Worm (Caenorhabditis elegans) whole organism, L2 larva: ENCODE results near the gene Y39A1C.1.

Experiments used
- C34F6.9 ChIP-seq: fragments of 150-350 bp; optimal IDR thresholded peaks from 2 replicates; lab custom pipeline; 2014; ENCODE audit warnings: missing biosample characterization, missing genetic modification characterization
- F13H6.1 ChIP-seq: sonication (generic microtip); optimal IDR thresholded peaks from 2 replicates; lab custom pipeline; 2016; ENCODE audit warnings: missing genetic modification characterization, missing compliant biosample characterization
- ZK546.5 ChIP-seq: sonication (generic microtip); optimal IDR thresholded peaks from 2 replicates; lab custom pipeline; 2017; ENCODE audit warnings: missing biosample characterization, missing genetic modification characterization
- alr-1 ChIP-seq: fragments of 150-350 bp; optimal IDR thresholded peaks from 2 replicates; lab custom pipeline; 2014; ENCODE audit warnings: missing biosample characterization, missing genetic modification characterization
- aly-2 ChIP-seq: fragments of 150-350 bp; optimal IDR thresholded peaks from 2 replicates; lab custom pipeline; 2014; ENCODE audit warnings: missing biosample characterization, missing genetic modification characterization
- ama-1 ChIP-seq: fragments of 150-350 bp; optimal IDR thresholded peaks from 2 replicates; lab custom pipeline; 2018; ENCODE audit warnings: inconsistent platforms
- blmp-1 ChIP-seq: sonication (generic microtip); optimal IDR thresholded peaks from 2 replicates; lab custom pipeline; 2017; ENCODE audit warnings: missing genetic modification characterization, mild to moderate bottlenecking, missing compliant biosample characterization, antibody characterized with exemption, moderate library complexity; ENCODE audit not compliant: insufficient read depth
- ceh-16 ChIP-seq: fragments of 150-350 bp; optimal IDR thresholded peaks from 2 replicates; lab custom pipeline; 2014; ENCODE audit warnings: missing biosample characterization, missing genetic modification characterization
- ceh-82 ChIP-seq: fragments of 150-350 bp; optimal IDR thresholded peaks from 2 replicates; lab custom pipeline; 2014; ENCODE audit warnings: missing biosample characterization, missing genetic modification characterization
- crh-2 ChIP-seq: sonication (generic microtip); optimal IDR thresholded peaks from 2 replicates; lab custom pipeline; 2017; ENCODE audit warnings: missing biosample characterization, missing genetic modification characterization
- dmd-4 ChIP-seq: sonication (generic microtip); optimal IDR thresholded peaks from 2 replicates; lab custom pipeline; 2017; ENCODE audit warnings: missing biosample characterization, missing genetic modification characterization
- egl-27 ChIP-seq: sonication (generic microtip); optimal IDR thresholded peaks from 3 replicates; lab custom pipeline; 2017; ENCODE audit warnings: missing biosample characterization, missing genetic modification reagents, missing genetic modification characterization
- elt-1 ChIP-seq: fragments of 150-350 bp; optimal IDR thresholded peaks from 2 replicates; lab custom pipeline; 2014; ENCODE audit warnings: missing biosample characterization, missing genetic modification characterization
- elt-3 ChIP-seq: sonication (generic microtip); optimal IDR thresholded peaks from 2 replicates; lab custom pipeline; 2017; ENCODE audit warnings: missing biosample characterization, missing genetic modification characterization
- fos-1 ChIP-seq: fragments of 150-350 bp; optimal IDR thresholded peaks from 2 replicates; lab custom pipeline; 2014; ENCODE audit warnings: missing biosample characterization, missing genetic modification characterization
- gmeb-1 ChIP-seq: fragments of 150-350 bp; optimal IDR thresholded peaks from 2 replicates; lab custom pipeline; 2014; ENCODE audit warnings: missing biosample characterization, missing genetic modification characterization
- lin-13 ChIP-seq: fragments of 150-350 bp; optimal IDR thresholded peaks from 2 replicates; lab custom pipeline; 2014; ENCODE audit warnings: missing biosample characterization, missing genetic modification reagents, missing genetic modification characterization
- lin-39 ChIP-seq: fragments of 150-350 bp; optimal IDR thresholded peaks from 2 replicates; lab custom pipeline; 2014; ENCODE audit warnings: missing biosample characterization, missing genetic modification reagents, missing genetic modification characterization
- lsy-2 ChIP-seq, 2 experiments: fragments of 150-350 bp in 1 of 2; sonication (generic microtip) in 1 of 2; optimal IDR thresholded peaks; 2 replicates each; lab custom pipeline; 2014 to 2017; ENCODE audit warnings: missing biosample characterization in 2 of 2, missing genetic modification characterization in 2 of 2
- mab-5 ChIP-seq: fragments of 150-350 bp; optimal IDR thresholded peaks from 2 replicates; lab custom pipeline; 2014; ENCODE audit warnings: missing biosample characterization, missing genetic modification characterization
- mbf-1 ChIP-seq: sonication (generic microtip); optimal IDR thresholded peaks from 2 replicates; lab custom pipeline; 2017; ENCODE audit warnings: missing biosample characterization, missing genetic modification characterization
- mdl-1 ChIP-seq, 2 experiments: fragments of 150-350 bp in 1 of 2; sonication (generic microtip) in 1 of 2; optimal IDR thresholded peaks; 2 replicates each; lab custom pipeline; 2017; ENCODE audit warnings: missing biosample characterization in 2 of 2, missing genetic modification characterization in 2 of 2
- nhr-11 ChIP-seq: fragments of 150-350 bp; optimal IDR thresholded peaks from 2 replicates; lab custom pipeline; 2014; ENCODE audit warnings: missing biosample characterization, missing genetic modification characterization
- nhr-129 ChIP-seq: fragments of 150-350 bp; optimal IDR thresholded peaks from 2 replicates; lab custom pipeline; 2014; ENCODE audit warnings: missing biosample characterization, missing genetic modification characterization
- nhr-21 ChIP-seq: fragments of 150-350 bp; optimal IDR thresholded peaks from 2 replicates; lab custom pipeline; 2014; ENCODE audit warnings: missing biosample characterization, missing genetic modification characterization
- nhr-23 ChIP-seq: fragments of 150-350 bp; optimal IDR thresholded peaks from 2 replicates; lab custom pipeline; 2014; ENCODE audit warnings: missing biosample characterization, missing genetic modification reagents, missing genetic modification characterization
- nhr-237 ChIP-seq: fragments of 150-350 bp; optimal IDR thresholded peaks from 2 replicates; lab custom pipeline; 2014; ENCODE audit warnings: missing biosample characterization, missing genetic modification characterization
- nhr-25 ChIP-seq: fragments of 150-350 bp; sonication (generic microtip); optimal IDR thresholded peaks from 3 replicates; lab custom pipeline; 2014; ENCODE audit warnings: missing biosample characterization, missing genetic modification characterization
- nhr-77 ChIP-seq: fragments of 150-350 bp; optimal IDR thresholded peaks from 2 replicates; lab custom pipeline; 2014; ENCODE audit warnings: missing biosample characterization, missing genetic modification characterization
- peb-1 ChIP-seq: fragments of 150-350 bp; optimal IDR thresholded peaks from 2 replicates; lab custom pipeline; 2014; ENCODE audit warnings: missing biosample characterization, missing genetic modification characterization
- sem-4 ChIP-seq: fragments of 150-350 bp; optimal IDR thresholded peaks from 2 replicates; lab custom pipeline; 2014; ENCODE audit warnings: missing biosample characterization, missing genetic modification reagents, missing genetic modification characterization
- skn-1 ChIP-seq: sonication (generic microtip); optimal IDR thresholded peaks from 2 replicates; lab custom pipeline; 2017; ENCODE audit warnings: missing biosample characterization, missing genetic modification characterization
- sma-3 ChIP-seq: sonication (generic microtip); optimal IDR thresholded peaks from 2 replicates; lab custom pipeline; 2016; ENCODE audit warnings: missing genetic modification reagents, missing genetic modification characterization, missing compliant biosample characterization
- sma-9 ChIP-seq, 2 experiments: fragments of 150-350 bp in 1 of 2; sonication (generic microtip) in 1 of 2; optimal IDR thresholded peaks; 2 replicates each; lab custom pipeline; 2014 to 2016; ENCODE audit warnings: missing genetic modification characterization in 2 of 2, mild to moderate bottlenecking in 1 of 2, missing biosample characterization in 1 of 2, missing compliant biosample characterization in 1 of 2, missing genetic modification reagents in 1 of 2, moderate library complexity in 1 of 2
- snpc-4 ChIP-seq: fragments of 150-350 bp; optimal IDR thresholded peaks from 2 replicates; lab custom pipeline; 2014; ENCODE audit warnings: missing biosample characterization, missing genetic modification characterization
- unc-39 ChIP-seq: fragments of 150-350 bp; optimal IDR thresholded peaks from 2 replicates; lab custom pipeline; 2014; ENCODE audit warnings: missing biosample characterization, missing genetic modification characterization
- unc-55 ChIP-seq: fragments of 150-350 bp; sonication (generic microtip); optimal IDR thresholded peaks from 3 replicates; lab custom pipeline; 2014; ENCODE audit warnings: missing biosample characterization, missing genetic modification reagents, missing genetic modification characterization
- unc-62 ChIP-seq: fragments of 150-350 bp; optimal IDR thresholded peaks from 2 replicates; lab custom pipeline; 2014; ENCODE audit warnings: missing biosample characterization, missing genetic modification reagents, missing genetic modification characterization
- zag-1 ChIP-seq: fragments of 150-350 bp; optimal IDR thresholded peaks from 2 replicates; lab custom pipeline; 2014; ENCODE audit warnings: missing biosample characterization, missing genetic modification characterization
- ztf-1 ChIP-seq: fragments of 200-800 bp; sonication (Bioruptor generic); conservative IDR thresholded peaks from 2 replicates; pipeline ENCODE4 v1.3.6; 2022; ENCODE audit warnings: missing genetic modification characterization, missing compliant biosample characterization
- ztf-11 ChIP-seq: sonication (generic microtip); optimal IDR thresholded peaks from 2 replicates; lab custom pipeline; 2017; ENCODE audit warnings: missing biosample characterization, missing genetic modification characterization
- ztf-4 ChIP-seq: fragments of 150-350 bp; optimal IDR thresholded peaks from 2 replicates; lab custom pipeline; 2014; ENCODE audit warnings: missing biosample characterization, missing genetic modification characterization

The Y39A1C.1 gene

ce11 chrIII:10824206-10824605, 31.0 kb upstream of the Y39A1C.1 start:
- TF ChIP-seq F13H6.1 (tag; lab: Kevin White, UChicago) (peak; percentile 4), nhr-129 (tag; lab: Kevin White, UChicago) (peak; percentile 53), gmeb-1 (tag; lab: Kevin White, UChicago) (no peak)

ce11 chrIII:10825088-10825487, 30.2 kb upstream of the Y39A1C.1 start:
- TF ChIP-seq ztf-1 (no peak), mbf-1 (tag; lab: Kevin White, UChicago) (no peak), alr-1 (no peak), nhr-237 (tag; lab: Kevin White, UChicago) (no peak), mab-5 (tag; lab: Kevin White, UChicago) (no peak)

ce11 chrIII:10831483-10831882, 23.8 kb upstream of the Y39A1C.1 start:
- TF ChIP-seq elt-1 (tag; lab: Kevin White, UChicago) (no peak), mbf-1 (tag; lab: Kevin White, UChicago) (no peak), gmeb-1 (tag; lab: Kevin White, UChicago) (no peak), lin-39 (no peak), skn-1 (tag; lab: Kevin White, UChicago) (no peak), mdl-1 (tag; optimal IDR thresholded peaks at IDR 0.05; lab: Kevin White, UChicago) (no peak), ztf-1 (no peak), fos-1 (tag; lab: Kevin White, UChicago) (no peak), nhr-77 (no peak), sma-9 (GFP tag; optimal IDR thresholded peaks at IDR 0.05; lab: Kevin White, UChicago) (no peak), sma-9 (tag; optimal IDR thresholded peaks at IDR 0.05; lab: Kevin White, UChicago) (no peak), unc-62 (GFP tag; lab: Kevin White, UChicago) (no peak), snpc-4 (no peak), egl-27 (no peak), ztf-4 (tag; lab: Kevin White, UChicago) (no peak)

ce11 chrIII:10832636-10833035, 22.6 kb upstream of the Y39A1C.1 start, which contains the start of gene sbsp-1:
sbsp-1 (plus strand) TSS chrIII:10832936.
- TF ChIP-seq crh-2 (no peak), dmd-4 (no peak), F13H6.1 (tag; lab: Kevin White, UChicago) (no peak), aly-2 (no peak), nhr-21 (tag; lab: Kevin White, UChicago) (no peak), lin-13 (GFP tag; lab: Kevin White, UChicago) (no peak), elt-3 (tag; lab: Kevin White, UChicago) (no peak), zag-1 (tag; lab: Kevin White, UChicago) (no peak), mbf-1 (tag; lab: Kevin White, UChicago) (no peak), unc-39 (tag; lab: Kevin White, UChicago) (no peak), sem-4 (tag; lab: Kevin White, UChicago) (no peak), fos-1 (tag; lab: Kevin White, UChicago) (no peak), mab-5 (tag; lab: Kevin White, UChicago) (no peak), gmeb-1 (tag; lab: Kevin White, UChicago) (no peak), sma-9 (GFP tag; optimal IDR thresholded peaks at IDR 0.05; lab: Kevin White, UChicago) (no peak), sma-9 (tag; optimal IDR thresholded peaks at IDR 0.05; lab: Kevin White, UChicago) (no peak), snpc-4 (no peak), ceh-82 (no peak)

ce11 chrIII:10844873-10845272, 10.4 kb upstream of the Y39A1C.1 start, which contains the start of gene pde-12:
pde-12 (minus strand) TSS chrIII:10845020.
- TF ChIP-seq nhr-23 (tag; lab: Kevin White, UChicago) (no peak), ceh-16 (tag; lab: Kevin White, UChicago) (peak; percentile 27), snpc-4 (peak; percentile 72), nhr-21 (tag; lab: Kevin White, UChicago) (peak; percentile 84), C34F6.9 (tag; lab: Kevin White, UChicago) (peak; percentile 90), sem-4 (tag; lab: Kevin White, UChicago) (peak; percentile 10), lsy-2 (tag; optimal IDR thresholded peaks at IDR 0.05; lab: Kevin White, UChicago) (peak; percentile 87 to 92), ztf-11 (tag; lab: Kevin White, UChicago) (no peak), aly-2 (no peak), nhr-11 (no peak), skn-1 (tag; lab: Kevin White, UChicago) (no peak), nhr-77 (peak; percentile 75), egl-27 (peak; percentile 72), sma-9 (GFP tag; optimal IDR thresholded peaks at IDR 0.05; lab: Kevin White, UChicago) (no peak), sma-9 (tag; optimal IDR thresholded peaks at IDR 0.05; lab: Kevin White, UChicago) (no peak), nhr-237 (tag; lab: Kevin White, UChicago) (peak; percentile 17), elt-3 (tag; lab: Kevin White, UChicago) (no peak), crh-2 (peak; percentile 83), sma-3 (GFP tag; lab: Kevin White, UChicago) (peak; percentile 94), ama-1 (lab: Kevin White, UChicago) (no peak), ztf-1 (no peak), fos-1 (tag; lab: Kevin White, UChicago) (peak; percentile 54), elt-1 (tag; lab: Kevin White, UChicago) (no peak), mab-5 (tag; lab: Kevin White, UChicago) (peak; percentile 64), nhr-129 (tag; lab: Kevin White, UChicago) (peak; percentile 82), blmp-1 (tag; lab: Kevin White, UChicago) (peak; percentile 13), nhr-25 (tag; lab: Kevin White, UChicago) (peak; percentile 83), mbf-1 (tag; lab: Kevin White, UChicago) (no peak), ZK546.5 (peak; percentile 23), peb-1 (tag; lab: Kevin White, UChicago) (no peak), mdl-1 (tag; optimal IDR thresholded peaks at IDR 0.05; lab: Kevin White, UChicago) (peak in 1 of 2 experiments; percentile 23), gmeb-1 (tag; lab: Kevin White, UChicago) (peak; percentile 91), unc-55 (peak; percentile 87)
